Worm (Caenorhabditis elegans) whole organism, L1 larva: ENCODE data around the gene F52D10.4.
A peak's percentile ranks its signal among the peaks of the same experiment; 100 is the strongest.

Source experiments
- Y116A8C.19 ChIP-seq: sonication (generic microtip); optimal IDR thresholded peaks from 2 replicates; lab custom pipeline; 2016; ENCODE audit warnings: missing compliant biosample characterization, missing genetic modification characterization, borderline replicate concordance
- blmp-1 ChIP-seq: fragments of 150-350 bp; optimal IDR thresholded peaks from 2 replicates; lab custom pipeline; 2014; ENCODE audit warnings: missing biosample characterization, missing genetic modification characterization
- ceh-63 ChIP-seq: fragments of 200-800 bp; sonication (Bioruptor generic); optimal IDR thresholded peaks from 2 replicates; lab custom pipeline; 2018; ENCODE audit warnings: mild to moderate bottlenecking, missing genetic modification characterization, missing compliant biosample characterization
- ceh-88 ChIP-seq: fragments of 200-800 bp; sonication (Bioruptor generic); IDR thresholded peaks from 2 replicates; pipeline ENCODE4 v1.3.6; 2022; ENCODE audit warnings: missing genetic modification characterization, missing compliant biosample characterization
- ces-1 ChIP-seq: fragments of 150-350 bp; optimal IDR thresholded peaks from 2 replicates; lab custom pipeline; 2014; ENCODE audit warnings: missing biosample characterization, missing genetic modification reagents, missing genetic modification characterization
- dpl-1 ChIP-seq, 3 experiments: fragments of 150-350 bp in 2 of 3; sonication (generic microtip) in 1 of 3; optimal IDR thresholded peaks; 2 replicates each; lab custom pipeline; 2014 to 2017; ENCODE audit warnings: missing biosample characterization in 3 of 3, missing genetic modification characterization in 3 of 3, missing genetic modification reagents in 3 of 3
- efl-1 ChIP-seq, 4 experiments: fragments of 150-350 bp; optimal IDR thresholded peaks in 3 of 4; peaks in 1 of 4; 1 replicate in 1 of 4; 2 replicates in 3 of 4; lab custom pipeline; 2014; ENCODE audit warnings: missing biosample characterization in 2 of 4, missing genetic modification characterization in 2 of 4, missing genetic modification reagents in 2 of 4
- egl-13 ChIP-seq: sonication (generic microtip); optimal IDR thresholded peaks from 2 replicates; lab custom pipeline; 2016; ENCODE audit warnings: missing genotype, missing genetic modification reagents, missing genetic modification characterization, missing compliant biosample characterization
- egl-27 ChIP-seq, 2 experiments: fragments of 150-350 bp in 1 of 2; sonication (generic microtip); optimal IDR thresholded peaks; 3 replicates each; lab custom pipeline; 2017 to 2018; ENCODE audit warnings: missing biosample characterization in 2 of 2, missing genetic modification characterization in 2 of 2, missing genetic modification reagents in 2 of 2
- elt-2 ChIP-seq: sonication (generic microtip); optimal IDR thresholded peaks from 2 replicates; lab custom pipeline; 2016; ENCODE audit warnings: missing genetic modification characterization, mild to moderate bottlenecking, inconsistent platforms, missing compliant biosample characterization, missing genetic modification reagents
- elt-3 ChIP-seq, 6 experiments: fragments of 150-350 bp in 1 of 6; sonication (generic microtip); optimal IDR thresholded peaks; 2 replicates each; lab custom pipeline; 2017 to 2018; ENCODE audit warnings: missing biosample characterization in 6 of 6, missing genetic modification characterization in 6 of 6, inconsistent platforms in 1 of 6
- fkh-10 ChIP-seq: sonication (generic microtip); optimal IDR thresholded peaks from 2 replicates; lab custom pipeline; 2017; ENCODE audit warnings: missing biosample characterization, missing genetic modification reagents, missing genetic modification characterization
- fkh-8 ChIP-seq: sonication (generic microtip); optimal IDR thresholded peaks from 2 replicates; lab custom pipeline; 2016; ENCODE audit warnings: mild to moderate bottlenecking, missing genetic modification characterization, missing compliant biosample characterization
- hlh-17 ChIP-seq: fragments of 200-800 bp; sonication (Bioruptor generic); optimal IDR thresholded peaks from 2 replicates; lab custom pipeline; 2018; ENCODE audit warnings: missing genetic modification characterization, mild to moderate bottlenecking, missing compliant biosample characterization, moderate library complexity, borderline replicate concordance
- hlh-4 ChIP-seq: sonication (generic microtip); optimal IDR thresholded peaks from 2 replicates; lab custom pipeline; 2016; ENCODE audit warnings: mild to moderate bottlenecking, missing genetic modification characterization, missing compliant biosample characterization
- irx-1 ChIP-seq: sonication (generic microtip); optimal IDR thresholded peaks from 2 replicates; lab custom pipeline; 2016; ENCODE audit warnings: missing genetic modification characterization, missing compliant biosample characterization
- isw-1 ChIP-seq: fragments of 200-800 bp; sonication (Bioruptor generic); IDR thresholded peaks from 2 replicates; pipeline ENCODE4 v1.3.6; 2022; ENCODE audit warnings: missing genetic modification characterization, missing compliant biosample characterization
- lin-14 ChIP-seq: fragments of 200-800 bp; sonication (Bioruptor generic); optimal IDR thresholded peaks from 2 replicates; lab custom pipeline; 2018; ENCODE audit warnings: mild to moderate bottlenecking, missing genetic modification characterization, moderate library complexity, missing compliant biosample characterization
- mab-9 ChIP-seq: fragments of 200-800 bp; sonication (Bioruptor generic); IDR thresholded peaks from 2 replicates; pipeline ENCODE4 v1.3.6; 2022; ENCODE audit warnings: missing genetic modification reagents, missing genetic modification characterization, missing compliant biosample characterization
- mdl-1 ChIP-seq, 2 experiments: fragments of 150-350 bp; optimal IDR thresholded peaks; 2 replicates each; lab custom pipeline; 2014 to 2017; ENCODE audit warnings: missing biosample characterization in 2 of 2, missing genetic modification characterization in 2 of 2, inconsistent platforms in 1 of 2
- nhr-12 ChIP-seq: sonication (generic microtip); optimal IDR thresholded peaks from 2 replicates; lab custom pipeline; 2017; ENCODE audit warnings: missing biosample characterization, missing genetic modification characterization
- nhr-237 ChIP-seq: fragments of 150-350 bp; optimal IDR thresholded peaks from 2 replicates; lab custom pipeline; 2014; ENCODE audit warnings: missing biosample characterization, missing genetic modification characterization
- nhr-84 ChIP-seq: sonication (generic microtip); optimal IDR thresholded peaks from 2 replicates; lab custom pipeline; 2017; ENCODE audit warnings: missing biosample characterization, missing genetic modification characterization
- nhr-85 ChIP-seq: sonication (generic microtip); peaks from one replicate; lab custom pipeline; 2016; ENCODE audit warnings: missing genetic modification characterization, inconsistent platforms, missing compliant biosample characterization
- nhr-90 ChIP-seq: sonication (generic microtip); optimal IDR thresholded peaks from 2 replicates; lab custom pipeline; 2016; ENCODE audit warnings: mild to moderate bottlenecking, missing genetic modification characterization, missing compliant biosample characterization; ENCODE audit not compliant: poor library complexity
- pag-3 ChIP-seq: sonication (generic microtip); optimal IDR thresholded peaks from 2 replicates; lab custom pipeline; 2017; ENCODE audit warnings: missing genetic modification characterization, mild to moderate bottlenecking, missing compliant biosample characterization, antibody characterized with exemption, borderline replicate concordance; ENCODE audit not compliant: insufficient read depth
- skn-1 ChIP-seq: fragments of 150-350 bp; optimal IDR thresholded peaks from 2 replicates; lab custom pipeline; 2014; ENCODE audit warnings: missing biosample characterization, missing genetic modification characterization
- sox-4 ChIP-seq: sonication (generic microtip); optimal IDR thresholded peaks from 2 replicates; lab custom pipeline; 2016; ENCODE audit warnings: missing genetic modification characterization, missing compliant biosample characterization
- sptf-1 ChIP-seq: fragments of 150-350 bp; optimal IDR thresholded peaks from 2 replicates; lab custom pipeline; 2014; ENCODE audit warnings: missing biosample characterization, missing genetic modification characterization
- unc-62 ChIP-seq: fragments of 150-350 bp; optimal IDR thresholded peaks from 2 replicates; lab custom pipeline; 2014; ENCODE audit warnings: missing biosample characterization, missing genetic modification reagents, missing genetic modification characterization
- unc-86 ChIP-seq: sonication (generic microtip); optimal IDR thresholded peaks from 2 replicates; lab custom pipeline; 2016; ENCODE audit warnings: missing genetic modification characterization, missing compliant biosample characterization
- unc-98 ChIP-seq: fragments of 200-800 bp; sonication (Bioruptor generic); IDR thresholded peaks from 2 replicates; pipeline ENCODE4 v1.3.6; 2022; ENCODE audit warnings: missing genetic modification characterization, missing compliant biosample characterization
- vab-15 ChIP-seq: sonication (generic microtip); optimal IDR thresholded peaks from 2 replicates; lab custom pipeline; 2017; ENCODE audit warnings: missing genotype, mild to moderate bottlenecking, missing genetic modification characterization, missing compliant biosample characterization
- xbp-1 ChIP-seq: sonication (generic microtip); optimal IDR thresholded peaks from 2 replicates; lab custom pipeline; 2016; ENCODE audit warnings: missing genetic modification characterization, missing compliant biosample characterization
- zip-4 ChIP-seq: fragments of 200-800 bp; sonication (Bioruptor generic); optimal IDR thresholded peaks from 2 replicates; lab custom pipeline; 2018; ENCODE audit warnings: mild to moderate bottlenecking, missing genetic modification characterization, moderate library complexity, missing compliant biosample characterization
- ztf-4 ChIP-seq: fragments of 150-350 bp; optimal IDR thresholded peaks from 2 replicates; lab custom pipeline; 2014; ENCODE audit warnings: missing biosample characterization, missing genetic modification characterization

The F52D10.4 gene

ce11 chrX:11617387-11617786 lies at the start of gene F52D10.4:
TSS of gene F52D10.4 (plus strand) at chrX:11617470.
- TF ChIP-seq mab-9 (no peak), efl-1 (optimal IDR thresholded peaks at IDR 0.05; lab: Kevin White, UChicago) (no peak), efl-1 (GFP tag; optimal IDR thresholded peaks at IDR 0.05 in 1 of 2; lab: Kevin White, UChicago) (peak in 1 of 2 experiments; percentile 57)
- TF ChIP-seq, all 84 proteins: peak for 1

ce11 chrX:11569744-11570359 lies 47.4 kb upstream of the F52D10.4 start:
- no peak for TF ChIP-seq sptf-1 (tag; lab: Kevin White, UChicago)
- TF ChIP-seq elt-2 (tag; lab: Kevin White, UChicago) = no peak
- TF ChIP-seq irx-1 (tag; lab: Kevin White, UChicago) = no peak
- TF ChIP-seq ces-1 (GFP tag; lab: Kevin White, UChicago) = peak; percentile 56
- TF ChIP-seq lin-14 (GFP tag; lab: Kevin White, UChicago) = peak; percentile 68
- TF ChIP-seq mdl-1 (tag; optimal IDR thresholded peaks at IDR 0.05; lab: Kevin White, UChicago) = no peak
- TF ChIP-seq fkh-10 (GFP tag; lab: Kevin White, UChicago) = peak; percentile 53
- TF ChIP-seq hlh-17 (GFP tag; lab: Kevin White, UChicago) = no peak
- TF ChIP-seq skn-1 (tag; lab: Kevin White, UChicago) = no peak
- TF ChIP-seq elt-3 (tag; optimal IDR thresholded peaks at IDR 0.05; lab: Kevin White, UChicago) = no peak
- no peak for TF ChIP-seq sox-4 (tag; lab: Kevin White, UChicago)
- TF ChIP-seq Y116A8C.19 (tag; lab: Kevin White, UChicago) = no peak
- no peak for TF ChIP-seq nhr-12
- TF ChIP-seq ceh-88 (GFP tag; lab: Robert Waterston, UW) = no peak
- no peak for TF ChIP-seq unc-86 (tag; lab: Kevin White, UChicago)
- no peak for TF ChIP-seq unc-62 (GFP tag; lab: Kevin White, UChicago)
- no peak for TF ChIP-seq egl-27 (tag; optimal IDR thresholded peaks at IDR 0.05; lab: Kevin White, UChicago)

ce11 chrX:11571714-11572113 lies 45.6 kb upstream of the F52D10.4 start:
- TF ChIP-seq nhr-90 (tag; lab: Kevin White, UChicago) (no peak), unc-86 (tag; lab: Kevin White, UChicago) (no peak), blmp-1 (tag; lab: Kevin White, UChicago) (no peak), lin-14 (GFP tag; lab: Kevin White, UChicago) (peak; percentile 80), isw-1 (GFP tag; lab: Robert Waterston, UW) (peak; percentile 9; the same call in 1 of the 2 replicates), fkh-10 (GFP tag; lab: Kevin White, UChicago) (peak; percentile 19), Y116A8C.19 (tag; lab: Kevin White, UChicago) (no peak)

ce11 chrX:11572205-11572604 lies 45.1 kb upstream of the F52D10.4 start, which contains the start of gene frm-3:
TSS of gene frm-3 (plus strand) at chrX:11572505.
- no peak for TF ChIP-seq ces-1 (GFP tag; lab: Kevin White, UChicago)
- no peak for TF ChIP-seq ztf-4 (tag; lab: Kevin White, UChicago)
- no peak for TF ChIP-seq ceh-63 (GFP tag; lab: Kevin White, UChicago)
- TF ChIP-seq dpl-1 (GFP tag; optimal IDR thresholded peaks at IDR 0.05; lab: Kevin White, UChicago) = no peak
- no peak for TF ChIP-seq fkh-8
- TF ChIP-seq unc-98 (GFP tag; lab: Robert Waterston, UW) = no peak
- no peak for TF ChIP-seq xbp-1 (tag; lab: Kevin White, UChicago)
- no peak for TF ChIP-seq nhr-237 (tag; lab: Kevin White, UChicago)
- no peak for TF ChIP-seq pag-3 (tag; lab: Kevin White, UChicago)
- TF ChIP-seq nhr-12 = no peak
- no peak for TF ChIP-seq nhr-85 (tag; lab: Kevin White, UChicago)
- no peak for TF ChIP-seq vab-15
- TF ChIP-seq egl-13 (tag; lab: Kevin White, UChicago) = no peak
- TF ChIP-seq zip-4 (GFP tag; lab: Kevin White, UChicago) = no peak
- TF ChIP-seq hlh-4 = no peak
- no peak for TF ChIP-seq nhr-84 (tag; lab: Kevin White, UChicago)
- TF ChIP-seq sptf-1 (tag; lab: Kevin White, UChicago) = no peak
